Worm (Caenorhabditis elegans): ENCODE results near the gene W10G11.2.

Gene W10G11.2

ce11 chrII:3518961-3519544, 42.4 kb downstream of the W10G11.2 start, which contains the start of gene clec-126:
TSS of gene clec-126 (plus strand) at chrII:3519494.
- TF ChIP-seq nhr-12 (tag; optimal IDR thresholded peaks at IDR 0.05) (no peak), aly-2 (tag; optimal IDR thresholded peaks at IDR 0.05) (no peak), nhr-67 (tag; optimal IDR thresholded peaks at IDR 0.05) (no peak), unc-39 (tag; optimal IDR thresholded peaks at IDR 0.05) (no peak), nfya-1 (tag; optimal IDR thresholded peaks at IDR 0.05; ENCODE audit: insufficient read depth) (peak; percentile 87), lin-39 (tag; optimal IDR thresholded peaks at IDR 0.05) (peak; percentile 76), unc-62 (GFP tag; optimal IDR thresholded peaks at IDR 0.05) (no peak), nhr-76 (tag; optimal IDR thresholded peaks at IDR 0.05) (no peak), sea-2 (GFP tag; optimal IDR thresholded peaks at IDR 0.05) (no peak), zag-1 (tag; optimal IDR thresholded peaks at IDR 0.05) (no peak), elt-1 (tag; optimal IDR thresholded peaks at IDR 0.05) (no peak), ceh-16 (tag; optimal IDR thresholded peaks at IDR 0.05) (peak; percentile 61), pha-4 (tag; optimal IDR thresholded peaks at IDR 0.05) (peak; percentile 59), jun-1 (tag; optimal IDR thresholded peaks at IDR 0.05) (peak; percentile 58), ZK546.5 (tag; optimal IDR thresholded peaks at IDR 0.05) (no peak), mml-1 (tag; optimal IDR thresholded peaks at IDR 0.05) (no peak), ama-1 (optimal IDR thresholded peaks at IDR 0.05) (peak; percentile 55), ztf-11 (tag; optimal IDR thresholded peaks at IDR 0.05) (no peak), ceh-28 (tag; optimal IDR thresholded peaks at IDR 0.05) (peak; percentile 18), hmg-11 (tag; optimal IDR thresholded peaks at IDR 0.05) (peak; percentile 71), fkh-2 (tag; optimal IDR thresholded peaks at IDR 0.05) (no peak), lsy-12 (tag; optimal IDR thresholded peaks at IDR 0.05) (peak; percentile 79), egl-27 (tag; optimal IDR thresholded peaks at IDR 0.05) (peak; percentile 72), snpc-4 (tag; optimal IDR thresholded peaks at IDR 0.05) (peak; percentile 29), daf-12 (tag; optimal IDR thresholded peaks at IDR 0.05) (no peak), nhr-77 (tag; optimal IDR thresholded peaks at IDR 0.05) (no peak), ztf-4 (tag; optimal IDR thresholded peaks at IDR 0.05) (peak; percentile 49), nhr-11 (tag; optimal IDR thresholded peaks at IDR 0.05) (no peak), eor-1 (tag; optimal IDR thresholded peaks at IDR 0.05) (no peak), lin-15B (tag; optimal IDR thresholded peaks at IDR 0.05) (peak; percentile 51), pqm-1 (tag; optimal IDR thresholded peaks at IDR 0.05) (peak; percentile 21), nhr-237 (tag; optimal IDR thresholded peaks at IDR 0.05) (no peak), elt-3 (tag; optimal IDR thresholded peaks at IDR 0.05) (peak in 1 of 3 experiments; percentile 10), tbx-2 (tag; optimal IDR thresholded peaks at IDR 0.05) (peak; percentile 69), mdl-1 (tag; optimal IDR thresholded peaks at IDR 0.05) (no peak), R02D3.7 (tag; optimal IDR thresholded peaks at IDR 0.05) (peak; percentile 17), ceh-82 (tag; optimal IDR thresholded peaks at IDR 0.05) (peak; percentile 19), nhr-25 (tag; optimal IDR thresholded peaks at IDR 0.05) (peak; percentile 76), elt-2 (tag; optimal IDR thresholded peaks at IDR 0.05) (peak; percentile 78), nhr-23 (tag; optimal IDR thresholded peaks at IDR 0.05) (peak; percentile 45), fos-1 (tag; optimal IDR thresholded peaks at IDR 0.05) (no peak), ceh-9 (tag; optimal IDR thresholded peaks at IDR 0.05) (no peak), nhr-43 (tag; optimal IDR thresholded peaks at IDR 0.05; ENCODE audit: poor library complexity, severe bottlenecking) (peak; percentile 39), fkh-10 (GFP tag; optimal IDR thresholded peaks at IDR 0.05) (no peak), skn-1 (tag; optimal IDR thresholded peaks at IDR 0.05) (peak; percentile 21), nhr-28 (tag; optimal IDR thresholded peaks at IDR 0.05) (no peak), egl-5 (tag; optimal IDR thresholded peaks at IDR 0.05) (peak; percentile 70)

Data from whole organism, L3 larva.